Worm (Caenorhabditis elegans): ENCODE measurements around the gene sri-37.
"Not testable (repeated sequence)": the region's sequence is repeated elsewhere in the genome, so short reads cannot be mapped to it uniquely, and the experiment has no call there.

sri-37 gene

ce11 chrII:2639401-2640088 is 10.2 kb downstream of the sri-37 start, which contains the start of gene F22E5.8:
Gene F22E5.8, plus strand, starts transcription at chrII:2640038.
- not testable (repeated sequence) for TF ChIP-seq dpff-1 (tag; optimal IDR thresholded peaks at IDR 0.05); bed-1 (GFP tag; IDR thresholded peaks at IDR 0.05); F55B11.4 (tag; optimal IDR thresholded peaks at IDR 0.05; ENCODE audit: borderline replicate concordance, insufficient read depth)

DNA sequence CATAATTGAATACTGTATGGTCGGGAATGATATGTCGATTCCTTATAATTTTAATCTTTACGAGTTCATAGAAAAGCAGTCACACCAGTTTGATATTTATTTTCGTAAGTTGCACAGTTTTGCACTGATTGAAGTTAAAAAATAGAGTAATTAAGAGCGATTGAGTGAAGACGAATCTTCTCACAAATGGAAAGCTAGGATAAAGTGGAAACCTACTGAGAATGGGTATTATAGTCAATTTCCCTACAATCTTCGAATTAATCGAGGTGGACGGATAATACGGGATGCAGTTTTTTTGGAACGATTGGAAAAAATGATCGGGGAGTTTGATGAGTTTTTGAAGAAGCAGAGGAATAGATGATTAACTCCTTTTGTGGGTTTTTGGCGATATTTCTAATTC is 11.6 kb downstream of the sri-37 start, which contains the start of gene F22E5.23:
F22E5.23 (plus strand) TSS at position 301 of the 400 bp plus-strand sequence.
- TF ChIP-seq mcd-1 (GFP tag; IDR thresholded peaks at IDR 0.05) (no peak), ets-4 (GFP tag; optimal IDR thresholded peaks at IDR 0.05) (no peak), lsl-1 (GFP tag; optimal IDR thresholded peaks at IDR 0.05) (no peak), attf-5 (GFP tag; optimal IDR thresholded peaks at IDR 0.05) (no peak), lin-54 (GFP tag; optimal IDR thresholded peaks at IDR 0.05) (no peak)

- TF ChIP-seq dpl-1 (GFP tag; optimal IDR thresholded peaks at IDR 0.05) (no peak), fkh-3 (tag; optimal IDR thresholded peaks at IDR 0.05) (no peak), lin-40 (tag; optimal IDR thresholded peaks at IDR 0.05) (no peak), Y53F4B.3 (GFP tag; IDR thresholded peaks at IDR 0.05) (no peak), somi-1 (GFP tag; optimal IDR thresholded peaks at IDR 0.05) (no peak), cebp-1 (GFP tag; IDR thresholded peaks at IDR 0.05) (no peak), cebp-1 (tag; optimal IDR thresholded peaks at IDR 0.05) (no peak), hrde-1 (tag; optimal IDR thresholded peaks at IDR 0.05; ENCODE audit: borderline replicate concordance) (no peak), ceh-27 (GFP tag; optimal IDR thresholded peaks at IDR 0.05) (no peak), lin-35 (GFP tag; optimal IDR thresholded peaks at IDR 0.05) (no peak), Y67H2A.10 (GFP tag; conservative IDR thresholded peaks at IDR 0.05) (no peak), nfya-1 (tag; optimal IDR thresholded peaks at IDR 0.05; ENCODE audit: borderline replicate concordance, insufficient read depth) (no peak), snpc-1.3 (tag; optimal IDR thresholded peaks at IDR 0.05; ENCODE audit: insufficient read depth) (no peak), F52B5.7 (tag; optimal IDR thresholded peaks at IDR 0.05) (no peak), mel-28 (tag; optimal IDR thresholded peaks at IDR 0.05; ENCODE audit: borderline replicate concordance) (no peak), nhr-27 (tag; optimal IDR thresholded peaks at IDR 0.05) (no peak), dpff-1 (tag; optimal IDR thresholded peaks at IDR 0.05) (no peak), Y53G8AR.9 (GFP tag; conservative IDR thresholded peaks at IDR 0.05) (no peak)
These were observed 12.4 kb downstream of the sri-37 start, which contains the start of gene F22E5.7 for ce11 chrII:2641777-2642176. Gene F22E5.7, plus strand, starts transcription at chrII:2642077.

DNA sequence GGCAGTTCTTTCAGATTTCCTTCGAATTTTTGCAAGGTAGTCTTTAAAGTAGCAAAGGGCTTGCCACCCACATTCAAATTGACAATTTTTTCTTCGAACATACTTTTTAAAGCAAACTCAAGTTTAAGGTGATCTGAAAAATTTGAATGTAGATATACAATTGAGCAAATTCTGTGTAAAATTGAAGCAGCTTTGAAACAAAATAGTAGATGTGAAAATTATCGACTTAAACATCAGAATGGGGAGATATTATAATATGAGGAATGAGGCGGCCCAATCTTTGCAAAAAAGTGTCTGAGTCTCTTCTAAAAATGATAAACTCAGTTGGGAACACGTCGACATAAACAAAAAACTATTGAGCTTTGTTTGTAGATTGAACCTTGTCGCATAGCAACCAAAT is 15.1 kb downstream of the sri-37 start, which contains the start of gene F22E5.11:
F22E5.11 (minus strand) TSS at position 101 of the 400 bp plus-strand sequence.
- TF ChIP-seq madf-3 (GFP tag; IDR thresholded peaks at IDR 0.05) = no peak
- no peak for TF ChIP-seq C06A6.2 (GFP tag; conservative IDR thresholded peaks at IDR 0.05)
- no peak for TF ChIP-seq F49E8.2 (tag; optimal IDR thresholded peaks at IDR 0.05; ENCODE audit: insufficient read depth)
- TF ChIP-seq cebp-1 (GFP tag; IDR thresholded peaks at IDR 0.05) = no peak
- no peak for TF ChIP-seq cebp-1 (tag; optimal IDR thresholded peaks at IDR 0.05)
- no peak for TF ChIP-seq attf-3 (GFP tag; conservative IDR thresholded peaks at IDR 0.05)
- no peak for TF ChIP-seq dox-1 (GFP tag; IDR thresholded peaks at IDR 0.05)
- TF ChIP-seq B0261.1 (tag; optimal IDR thresholded peaks at IDR 0.05) = no peak
- no peak for TF ChIP-seq lag-1 (GFP tag; IDR thresholded peaks at IDR 0.05)
- TF ChIP-seq nhr-179 (tag; optimal IDR thresholded peaks at IDR 0.05) = no peak
- TF ChIP-seq nfyb-1 (GFP tag; IDR thresholded peaks at IDR 0.05) = no peak
- TF ChIP-seq snpc-3.4 (tag; optimal IDR thresholded peaks at IDR 0.05) = no peak
- TF ChIP-seq F55B11.4 (tag; optimal IDR thresholded peaks at IDR 0.05; ENCODE audit: borderline replicate concordance, insufficient read depth) = no peak
- TF ChIP-seq unc-62 (GFP tag; optimal IDR thresholded peaks at IDR 0.05) = no peak

All from whole organism, young adult.